Fruit fly (Drosophila melanogaster): Measurements from ENCODE around the gene Pif1.

DNA sequence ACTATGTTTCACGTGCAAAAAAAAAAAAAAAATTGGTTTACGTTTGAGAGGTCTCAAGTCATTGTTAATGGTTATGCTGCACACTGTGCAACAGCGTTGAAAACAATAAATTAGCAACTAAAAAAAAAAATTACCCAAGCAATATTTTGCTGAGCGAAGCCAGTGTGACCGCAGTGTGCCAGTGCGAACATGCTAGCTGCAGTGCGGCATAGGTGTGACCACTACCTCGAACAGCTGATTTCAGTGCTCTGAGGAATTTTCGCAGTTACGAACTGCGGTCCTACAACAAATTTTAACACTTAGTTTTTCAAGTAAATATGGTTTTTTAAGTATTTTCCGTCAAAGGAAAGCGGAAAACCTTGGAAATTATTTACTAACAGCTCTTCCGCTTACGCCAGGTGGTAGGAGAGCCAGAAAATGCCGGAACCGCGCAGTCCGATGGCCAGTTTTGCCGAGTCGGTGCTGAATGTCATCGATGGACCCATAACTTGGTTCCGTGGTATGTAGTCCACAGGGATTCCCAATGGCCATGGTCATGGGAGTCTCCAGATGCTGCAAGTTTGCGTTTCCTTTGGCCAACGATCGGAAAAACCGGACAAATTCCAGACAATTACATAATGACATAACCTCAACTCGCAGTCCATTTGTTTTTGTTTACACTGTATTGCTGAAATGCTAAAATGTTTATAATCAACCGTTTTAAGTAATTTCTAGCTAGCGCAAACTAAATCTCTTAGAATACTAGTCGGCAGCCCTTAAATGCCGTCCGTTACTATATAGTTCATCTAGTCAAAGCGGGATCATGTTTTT lies 3.7 kb downstream of the Pif1 start, which contains the start of the genes msl-2 and ND-PDSW:
- TF ChIP-seq pan (optimal IDR thresholded peaks at IDR 0.05), result no peak
- no peak for TF ChIP-seq usp (GFP tag; optimal IDR thresholded peaks at IDR 0.05)

All from whole organism.